Fruit fly (Drosophila melanogaster) whole organism, wandering third instar larva: ENCODE results near the gene CG33093.
A peak's percentile ranks its signal among the peaks of the same experiment; 100 is the strongest.

Source experiments
- Abd-B ChIP-seq: fragments of >200 bp; optimal IDR thresholded peaks from 2 replicates; lab custom pipeline; 2017; ENCODE audit warnings: missing biosample characterization, missing genetic modification characterization
- CG32264 ChIP-seq: fragments of 200-800 bp; sonication (Bioruptor generic); optimal IDR thresholded peaks from 2 replicates; lab custom pipeline; 2016; ENCODE audit warnings: missing biosample characterization, missing genetic modification characterization
- CG9705 ChIP-seq: fragments of 200-800 bp; sonication (Bioruptor generic); optimal IDR thresholded peaks from 2 replicates; lab custom pipeline; 2018; ENCODE audit warnings: missing biosample characterization, mild to moderate bottlenecking, missing genetic modification characterization
- CrebA ChIP-seq: fragments of 200-800 bp; sonication (Bioruptor generic); optimal IDR thresholded peaks from 2 replicates; lab custom pipeline; 2016; ENCODE audit warnings: missing biosample characterization, mild to moderate bottlenecking, missing genetic modification characterization, borderline replicate concordance
- Dfd ChIP-seq: fragments of >200 bp; optimal IDR thresholded peaks from 2 replicates; lab custom pipeline; 2017; ENCODE audit warnings: missing biosample characterization, missing genetic modification characterization
- Dif ChIP-seq: fragments of 200-275, 200-300 bp; sonication (Bioruptor generic); optimal IDR thresholded peaks from 2 replicates; lab custom pipeline; 2018; ENCODE audit warnings: missing biosample characterization, missing genetic modification characterization; ENCODE audit not compliant: partially characterized antibody
- GATAd ChIP-seq: sonication (Bioruptor generic); optimal IDR thresholded peaks from 2 replicates; lab custom pipeline; 2016; ENCODE audit warnings: missing biosample characterization, missing genetic modification characterization
- HLH106 ChIP-seq: fragments of 200-800 bp; optimal IDR thresholded peaks from 3 replicates; lab custom pipeline; 2019; ENCODE audit warnings: missing biosample characterization, mild to moderate bottlenecking, missing genetic modification characterization, moderate library complexity
- Hnf4 ChIP-seq: fragments of 200-800 bp; sonication (Bioruptor generic); optimal IDR thresholded peaks from 2 replicates; lab custom pipeline; 2016; ENCODE audit warnings: missing biosample characterization, mild to moderate bottlenecking, missing genetic modification characterization
- Hr78 ChIP-seq: fragments of >200 bp; optimal IDR thresholded peaks from 2 replicates; lab custom pipeline; 2017; ENCODE audit warnings: missing biosample characterization, missing genetic modification characterization
- Hr83 ChIP-seq: fragments of 200-300 bp; sonication (Bioruptor generic); optimal IDR thresholded peaks from 2 replicates; lab custom pipeline; 2016; ENCODE audit warnings: missing biosample characterization, mild to moderate bottlenecking, missing genetic modification characterization, moderate library complexity; ENCODE audit not compliant: poor library complexity, severe bottlenecking
- Jra ChIP-seq: sonication (Bioruptor generic); optimal IDR thresholded peaks from 2 replicates; lab custom pipeline; 2016; ENCODE audit warnings: missing biosample characterization, missing genetic modification characterization
- Mio ChIP-seq: sonication (Bioruptor generic); optimal IDR thresholded peaks from 2 replicates; lab custom pipeline; 2016; ENCODE audit warnings: missing biosample characterization, missing genetic modification characterization
- Myc ChIP-seq: fragments of >200 bp; optimal IDR thresholded peaks from 2 replicates; lab custom pipeline; 2017
- N ChIP-seq: fragments of >200 bp; optimal IDR thresholded peaks from 2 replicates; lab custom pipeline; 2018; ENCODE audit warnings: missing biosample characterization, missing external identifiers, missing genetic modification characterization
- OdsH ChIP-seq: fragments of 200-800 bp; sonication (Bioruptor generic); optimal IDR thresholded peaks from 2 replicates; lab custom pipeline; 2016; ENCODE audit warnings: missing biosample characterization, mild to moderate bottlenecking, missing genetic modification characterization
- Rel ChIP-seq, 2 experiments: fragments of 200-800 bp; sonication (Bioruptor generic) in 1 of 2; optimal IDR thresholded peaks; 2 replicates in 1 of 2; 3 replicates in 1 of 2; lab custom pipeline; 2016 to 2019; ENCODE audit warnings: mild to moderate bottlenecking in 2 of 2, missing biosample characterization in 2 of 2, missing genetic modification characterization in 2 of 2, moderate library complexity in 1 of 2
- Sp1 ChIP-seq: fragments of 200-800 bp; sonication (Bioruptor generic); optimal IDR thresholded peaks from 3 replicates; lab custom pipeline; 2019; ENCODE audit warnings: missing biosample characterization, mild to moderate bottlenecking, missing genetic modification characterization, moderate library complexity
- Vsx2 ChIP-seq: fragments of 200-300, 225-300 bp; sonication (Bioruptor generic); optimal IDR thresholded peaks from 2 replicates; lab custom pipeline; 2018; ENCODE audit warnings: missing biosample characterization, missing genetic modification characterization; ENCODE audit not compliant: partially characterized antibody
- br ChIP-seq: fragments of 200-800 bp; sonication (Bioruptor generic); optimal IDR thresholded peaks from 2 replicates; lab custom pipeline; 2016; ENCODE audit warnings: missing biosample characterization, missing genetic modification characterization
- brk ChIP-seq: fragments of 200-800 bp; sonication (Bioruptor generic); optimal IDR thresholded peaks from 2 replicates; lab custom pipeline; 2016; ENCODE audit warnings: missing biosample characterization, mild to moderate bottlenecking, missing genetic modification characterization
- dl ChIP-seq, 2 experiments: fragments of 175-275, 200-275 bp in 1 of 2; fragments of 200-275 bp in 1 of 2; sonication (Bioruptor generic); optimal IDR thresholded peaks; lab custom pipeline; 2018; ENCODE audit warnings: mild to moderate bottlenecking in 2 of 2, missing biosample characterization in 2 of 2, missing genetic modification characterization in 2 of 2, moderate library complexity in 2 of 2; ENCODE audit not compliant: partially characterized antibody in 2 of 2, insufficient read depth in 1 of 2
- dmrt93B ChIP-seq: fragments of 200-800 bp; sonication (Bioruptor generic); optimal IDR thresholded peaks from 2 replicates; lab custom pipeline; 2018; ENCODE audit warnings: missing biosample characterization, mild to moderate bottlenecking, missing genetic modification characterization
- dsf ChIP-seq: sonication (Bioruptor generic); optimal IDR thresholded peaks from 2 replicates; lab custom pipeline; 2016; ENCODE audit warnings: missing biosample characterization, missing genetic modification characterization, borderline replicate concordance
- ey ChIP-seq: fragments of 200-800 bp; sonication (Bioruptor generic); optimal IDR thresholded peaks from 2 replicates; lab custom pipeline; 2016; ENCODE audit warnings: missing biosample characterization, missing genetic modification characterization
- foxo ChIP-seq, 2 experiments: fragments of 200-800 bp; sonication (Bioruptor generic); optimal IDR thresholded peaks; 2 replicates in 1 of 2; 3 replicates in 1 of 2; lab custom pipeline; 2016 to 2017; ENCODE audit warnings: missing biosample characterization in 2 of 2, missing genetic modification characterization in 2 of 2
- fru ChIP-seq: fragments of 200-800 bp; sonication (Bioruptor generic); optimal IDR thresholded peaks from 3 replicates; lab custom pipeline; 2016; ENCODE audit warnings: missing biosample characterization, mild to moderate bottlenecking, missing genetic modification characterization
- h ChIP-seq: fragments of 200-800 bp; sonication (Bioruptor generic); optimal IDR thresholded peaks from 3 replicates; lab custom pipeline; 2016; ENCODE audit warnings: missing biosample characterization, mild to moderate bottlenecking, missing genetic modification characterization
- jim ChIP-seq: fragments of 175-275, 200-325 bp; sonication (Bioruptor generic); optimal IDR thresholded peaks from 2 replicates; lab custom pipeline; 2016; ENCODE audit warnings: missing biosample characterization, mild to moderate bottlenecking, missing genetic modification characterization
- lola ChIP-seq: fragments of >200 bp; optimal IDR thresholded peaks from 2 replicates; lab custom pipeline; 2017; ENCODE audit warnings: missing biosample characterization, missing genetic modification characterization
- pan ChIP-seq: fragments of >200 bp; optimal IDR thresholded peaks from 2 replicates; lab custom pipeline; 2017
- psq ChIP-seq: fragments of 200-800 bp; sonication (Bioruptor generic); optimal IDR thresholded peaks from 3 replicates; lab custom pipeline; 2017; ENCODE audit warnings: missing biosample characterization, mild to moderate bottlenecking, missing genetic modification characterization, moderate library complexity
- rgr ChIP-seq: fragments of 200-800 bp; sonication (Bioruptor generic); optimal IDR thresholded peaks from 3 replicates; lab custom pipeline; 2016; ENCODE audit warnings: missing biosample characterization, mild to moderate bottlenecking, missing genetic modification characterization
- sage ChIP-seq: fragments of 200-800 bp; sonication (Bioruptor generic); optimal IDR thresholded peaks from 2 replicates; lab custom pipeline; 2016; ENCODE audit warnings: missing biosample characterization, mild to moderate bottlenecking, missing genetic modification characterization
- sv ChIP-seq: fragments of 200-800 bp; sonication (Bioruptor generic); optimal IDR thresholded peaks from 3 replicates; lab custom pipeline; 2016; ENCODE audit warnings: missing biosample characterization, missing genetic modification characterization
- tai ChIP-seq: sonication (Bioruptor generic); optimal IDR thresholded peaks from 2 replicates; lab custom pipeline; 2016; ENCODE audit warnings: missing biosample characterization, missing genetic modification characterization
- usp ChIP-seq: fragments of >200 bp; optimal IDR thresholded peaks from 2 replicates; lab custom pipeline; 2017; ENCODE audit warnings: missing biosample characterization, missing genetic modification characterization
- woc ChIP-seq: sonication (Bioruptor generic); optimal IDR thresholded peaks from 2 replicates; lab custom pipeline; 2016; ENCODE audit warnings: missing biosample characterization, mild to moderate bottlenecking, missing genetic modification characterization

The CG33093 gene

dm6 chr3R:22533973-22534931 lies 2.5 kb upstream of the CG33093 start:
- TF ChIP-seq psq (GFP tag; lab: Kevin White, UChicago): peak; percentile 4
- TF ChIP-seq Dfd: no peak
- peak; percentile 58 for TF ChIP-seq fru (GFP tag; lab: Kevin White, UChicago)
- TF ChIP-seq, all 38 proteins: peak for 2

dm6 chr3R:22530305-22530704 lies 1.4 kb downstream of the CG33093 start, which contains the start of gene CG33099:
Gene CG33099 (minus strand): TSS chr3R:22530572.
- TF ChIP-seq dl (GFP tag; optimal IDR thresholded peaks at IDR 0.05; lab: Kevin White, UChicago; ENCODE audit: insufficient read depth in 1 of 2, partially characterized antibody in 2 of 2) (no peak), sage (no peak), Vsx2 (GFP tag; lab: Kevin White, UChicago) (peak; percentile 1), tai (GFP tag; lab: Kevin White, UChicago) (no peak), br (GFP tag; lab: Kevin White, UChicago) (peak; percentile 46), CG9705 (GFP tag; lab: Kevin White, UChicago) (no peak), foxo (GFP tag; optimal IDR thresholded peaks at IDR 0.05; lab: Kevin White, UChicago) (peak in 1 of 2 experiments; percentile 29), usp (GFP tag; lab: Kevin White, UChicago) (no peak), Dfd (no peak), sv (no peak), ey (GFP tag; lab: Kevin White, UChicago) (no peak), Rel (GFP tag; optimal IDR thresholded peaks at IDR 0.05; lab: Kevin White, UChicago) (no peak), Rel (tag; optimal IDR thresholded peaks at IDR 0.05; lab: Kevin White, UChicago) (peak; percentile 19), OdsH (GFP tag; lab: Kevin White, UChicago) (peak; percentile 67), dmrt93B (GFP tag; lab: Kevin White, UChicago) (no peak), Mio (GFP tag; lab: Kevin White, UChicago) (no peak), rgr (GFP tag; lab: Kevin White, UChicago) (peak; percentile 36), CG32264 (GFP tag; lab: Kevin White, UChicago) (no peak), woc (GFP tag; lab: Kevin White, UChicago) (no peak), fru (GFP tag; lab: Kevin White, UChicago) (peak; percentile 35), pan (lab: Kevin White, UChicago) (no peak), CrebA (GFP tag; lab: Kevin White, UChicago) (no peak), brk (GFP tag; lab: Kevin White, UChicago) (peak; percentile 41), lola (GFP tag; lab: Kevin White, UChicago) (no peak), HLH106 (tag; lab: Kevin White, UChicago) (no peak), psq (GFP tag; lab: Kevin White, UChicago) (no peak), dsf (peak; percentile 2), Dif (GFP tag; lab: Kevin White, UChicago) (no peak), N (GFP tag; lab: Kevin White, UChicago) (peak; percentile 48), Sp1 (GFP tag; lab: Kevin White, UChicago) (peak; percentile 47), h (GFP tag; lab: Kevin White, UChicago) (peak; percentile 51), jim (GFP tag; lab: Kevin White, UChicago) (no peak), GATAd (GFP tag; lab: Kevin White, UChicago) (no peak), Abd-B (GFP tag; lab: Kevin White, UChicago) (no peak), Jra (GFP tag; lab: Kevin White, UChicago) (peak; percentile 46), Hnf4 (GFP tag; lab: Kevin White, UChicago) (peak; percentile 58), Myc (lab: Kevin White, UChicago) (no peak), Hr78 (GFP tag; lab: Kevin White, UChicago) (no peak), Hr83 (GFP tag; lab: Kevin White, UChicago) (peak; percentile 89)
